Fruit fly (Drosophila melanogaster): ENCODE results near the gene Rchy1.

dm6 chr2L:6462259-6462658 lies 3.2 kb downstream of the Rchy1 start:
- TF ChIP-seq acj6 (GFP tag; optimal IDR thresholded peaks at IDR 0.05): no peak
- no peak for TF ChIP-seq CG16779 (tag; optimal IDR thresholded peaks at IDR 0.05)
- TF ChIP-seq fd59A (GFP tag; optimal IDR thresholded peaks at IDR 0.05): no peak
- no peak for TF ChIP-seq Smox (GFP tag; optimal IDR thresholded peaks at IDR 0.05)
- no peak for TF ChIP-seq CG11762 (GFP tag; optimal IDR thresholded peaks at IDR 0.05; ENCODE audit: insufficient read depth)
- TF ChIP-seq Sox102F (GFP tag; optimal IDR thresholded peaks at IDR 0.05): no peak
- no peak for TF ChIP-seq topi (GFP tag; optimal IDR thresholded peaks at IDR 0.05)
- no peak for TF ChIP-seq vri (GFP tag; optimal IDR thresholded peaks at IDR 0.05)
- TF ChIP-seq svp (GFP tag): no peak
- TF ChIP-seq CG8319 (GFP tag; optimal IDR thresholded peaks at IDR 0.05): no peak
- no peak for TF ChIP-seq CG10631 (GFP tag; optimal IDR thresholded peaks at IDR 0.05)
- TF ChIP-seq CG11902 (GFP tag; optimal IDR thresholded peaks at IDR 0.05): no peak
- no peak for TF ChIP-seq Blimp-1 (GFP tag; optimal IDR thresholded peaks at IDR 0.05)

Data from whole organism, prepupa.